Worm (Caenorhabditis elegans): ENCODE data around the gene K08E5.1.

- TF ChIP-seq fkh-10 (GFP tag; optimal IDR thresholded peaks at IDR 0.05), result no peak
- TF ChIP-seq pat-9 (tag; optimal IDR thresholded peaks at IDR 0.05), result no peak
- peak; percentile 18 for TF ChIP-seq ztf-16 (tag; optimal IDR thresholded peaks at IDR 0.05)
- TF ChIP-seq lim-6 (tag; optimal IDR thresholded peaks at IDR 0.05), result no peak
Observed at ce11 chrIII:10096525-10096972, 50.1 kb downstream of the K08E5.1 start.
